Fruit fly (Drosophila melanogaster): ENCODE data around the gene Cpr35B.
A peak's percentile ranks its signal among the peaks of the same experiment; 100 is the strongest.

The Cpr35B gene

dm6 chr2L:14425089-14425488, at the start of gene Cpr35B:
TSS of gene Cpr35B (minus strand) at chr2L:14425189.
- TF ChIP-seq noc (tag; optimal IDR thresholded peaks at IDR 0.05), result no peak

dm6 chr2L:14474400-14474799, 49.4 kb upstream of the Cpr35B start:
- peak; percentile 32 for TF ChIP-seq noc (tag; optimal IDR thresholded peaks at IDR 0.05)

- TF ChIP-seq noc (tag; optimal IDR thresholded peaks at IDR 0.05), result no peak
Observed at dm6 chr2L:14469728-14470127, 44.7 kb upstream of the Cpr35B start.

dm6 chr2L:14464974-14465373, 40.0 kb upstream of the Cpr35B start:
- TF ChIP-seq noc (tag; optimal IDR thresholded peaks at IDR 0.05), result no peak

- TF ChIP-seq noc (tag; optimal IDR thresholded peaks at IDR 0.05), result no peak
Observed at dm6 chr2L:14464328-14464727, 39.3 kb upstream of the Cpr35B start.

- TF ChIP-seq noc (tag; optimal IDR thresholded peaks at IDR 0.05), result peak; percentile 32
Observed at dm6 chr2L:14462644-14463394, 37.8 kb upstream of the Cpr35B start.

- peak; percentile 85 for TF ChIP-seq noc (tag; optimal IDR thresholded peaks at IDR 0.05)
Observed at dm6 chr2L:14461066-14461465, 36.1 kb upstream of the Cpr35B start.

- TF ChIP-seq noc (tag; optimal IDR thresholded peaks at IDR 0.05), result no peak
Observed at dm6 chr2L:14460029-14460363, 35.0 kb upstream of the Cpr35B start.

dm6 chr2L:14459360-14460028, 34.5 kb upstream of the Cpr35B start:
- TF ChIP-seq noc (tag; optimal IDR thresholded peaks at IDR 0.05), result no peak

- TF ChIP-seq noc (tag; optimal IDR thresholded peaks at IDR 0.05), result peak; percentile 66
Observed at dm6 chr2L:14458187-14458899, 33.4 kb upstream of the Cpr35B start.

- no peak for TF ChIP-seq noc (tag; optimal IDR thresholded peaks at IDR 0.05)
Observed at dm6 chr2L:14457414-14457813, 32.4 kb upstream of the Cpr35B start.

dm6 chr2L:14456841-14457240, 31.9 kb upstream of the Cpr35B start:
- TF ChIP-seq noc (tag; optimal IDR thresholded peaks at IDR 0.05), result no peak

dm6 chr2L:14456268-14456667, 31.3 kb upstream of the Cpr35B start:
- no peak for TF ChIP-seq noc (tag; optimal IDR thresholded peaks at IDR 0.05)

- TF ChIP-seq noc (tag; optimal IDR thresholded peaks at IDR 0.05), result no peak
Observed at dm6 chr2L:14455131-14455530, 30.1 kb upstream of the Cpr35B start.

- TF ChIP-seq noc (tag; optimal IDR thresholded peaks at IDR 0.05), result no peak
Observed at dm6 chr2L:14454247-14454646, 29.3 kb upstream of the Cpr35B start.

dm6 chr2L:14452920-14453791, 28.2 kb upstream of the Cpr35B start:
- TF ChIP-seq noc (tag; optimal IDR thresholded peaks at IDR 0.05), result peak; percentile 22

All from whole organism, larva.